Fruit fly (Drosophila melanogaster) whole organism, pupa: ENCODE measurements around the gene Coq2.

Experiments used
- CG10348 ChIP-seq: fragments of 200-800 bp; sonication (Bioruptor generic); IDR thresholded peaks from 2 replicates; pipeline ENCODE4 v1.3.6; 2022; ENCODE audit warnings: missing biosample characterization, missing genetic modification characterization
- CG4496 ChIP-seq: fragments of 200-800 bp; sonication (Bioruptor generic); IDR thresholded peaks from 3 replicates; pipeline ENCODE4 v1.3.6; 2022; ENCODE audit warnings: missing biosample characterization, missing genetic modification characterization
- EcR ChIP-seq: fragments of 200-800 bp; sonication (Bioruptor generic); optimal IDR thresholded peaks from 3 replicates; lab custom pipeline; 2019; ENCODE audit warnings: missing biosample characterization, missing genetic modification characterization, mild to moderate bottlenecking, moderate library complexity, missing genetic modification reagents

DNA sequence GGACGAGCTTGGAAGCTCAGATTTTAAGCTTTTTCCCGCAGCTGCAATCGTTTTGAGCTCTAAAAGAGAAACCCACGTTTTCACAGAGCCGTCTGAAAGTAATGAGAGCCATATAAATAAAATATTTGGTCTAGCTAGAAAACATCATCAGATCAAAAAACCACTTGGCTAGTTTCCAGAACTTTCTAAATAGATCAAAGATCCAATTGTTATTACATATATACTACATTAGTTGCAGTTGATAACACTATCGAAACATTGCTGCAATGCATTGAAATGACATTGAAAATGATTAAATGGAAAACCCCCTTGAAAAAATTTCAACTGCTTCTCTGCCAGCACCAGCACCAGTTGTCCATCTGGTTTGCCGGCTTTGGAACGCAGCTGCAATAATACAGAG, 38.6 kb upstream of the Coq2 start:
- TF ChIP-seq CG4496 (GFP tag; lab: Robert Waterston, UW) (peak; percentile 90), EcR (GFP tag; lab: Kevin White, UChicago) (no peak), CG10348 (GFP tag; lab: Robert Waterston, UW) (peak; percentile 93)
